Fruit fly (Drosophila melanogaster) whole organism, prepupa: Measurements from ENCODE around the gene Trs20.

Experiments
- CG11294 ChIP-seq: fragments of 200-800 bp; sonication (Bioruptor generic); IDR thresholded peaks from 2 replicates; pipeline ENCODE4 v1.3.6; 2022; ENCODE audit warnings: missing biosample characterization, missing genetic modification characterization
- CG11762 ChIP-seq: fragments of 200-800 bp; sonication (Bioruptor generic); optimal IDR thresholded peaks from 3 replicates; lab custom pipeline; 2016; ENCODE audit warnings: missing biosample characterization, missing genetic modification characterization; ENCODE audit not compliant: insufficient read depth
- CG11902 ChIP-seq: fragments of 200-800 bp; sonication (Bioruptor generic); optimal IDR thresholded peaks from 3 replicates; lab custom pipeline; 2016; ENCODE audit warnings: missing biosample characterization, missing genetic modification characterization
- CG1621 ChIP-seq: fragments of 200-800 bp; sonication (Bioruptor generic); optimal IDR thresholded peaks from 3 replicates; lab custom pipeline; 2018; ENCODE audit warnings: missing biosample characterization, mild to moderate bottlenecking, missing genetic modification characterization
- CG16779 ChIP-seq: fragments of 200-800 bp; sonication (Bioruptor generic); optimal IDR thresholded peaks from 3 replicates; lab custom pipeline; 2017; ENCODE audit warnings: missing biosample characterization, mild to moderate bottlenecking, missing genetic modification characterization
- CG3032 ChIP-seq: fragments of 200-800 bp; optimal IDR thresholded peaks from 2 replicates; lab custom pipeline; 2019; ENCODE audit warnings: missing biosample characterization, mild to moderate bottlenecking, missing genetic modification characterization, moderate library complexity
- CG31627 ChIP-seq: fragments of 200-800 bp; sonication (Bioruptor generic); optimal IDR thresholded peaks from 3 replicates; lab custom pipeline; 2016; ENCODE audit warnings: missing biosample characterization, missing genetic modification characterization
- CG32006 ChIP-seq: fragments of 200-800 bp; sonication (Bioruptor generic); optimal IDR thresholded peaks from 3 replicates; lab custom pipeline; 2017; ENCODE audit warnings: missing biosample characterization, mild to moderate bottlenecking, missing genetic modification characterization
- CG34406 ChIP-seq: fragments of 200-800 bp; sonication (Bioruptor generic); optimal IDR thresholded peaks from 3 replicates; lab custom pipeline; 2016; ENCODE audit warnings: missing biosample characterization, missing genetic modification characterization
- CG3919 ChIP-seq: fragments of 200-800 bp; sonication (Bioruptor generic); optimal IDR thresholded peaks from 3 replicates; lab custom pipeline; 2016; ENCODE audit warnings: missing biosample characterization, missing genetic modification characterization
- CG4318 ChIP-seq: fragments of 200-800 bp; sonication (Bioruptor generic); optimal IDR thresholded peaks from 3 replicates; lab custom pipeline; 2017; ENCODE audit warnings: missing biosample characterization, mild to moderate bottlenecking, missing genetic modification characterization
- CG6276 ChIP-seq: fragments of 200-800 bp; sonication (Bioruptor generic); optimal IDR thresholded peaks from 2 replicates; lab custom pipeline; 2017; ENCODE audit warnings: missing biosample characterization, mild to moderate bottlenecking, missing genetic modification characterization
- CG6792 ChIP-seq: fragments of 200-800 bp; sonication (Bioruptor generic); optimal IDR thresholded peaks from 3 replicates; lab custom pipeline; 2016; ENCODE audit warnings: missing biosample characterization, missing genetic modification characterization
- CG6808 ChIP-seq: fragments of 200-800 bp; sonication (Bioruptor generic); optimal IDR thresholded peaks from 3 replicates; lab custom pipeline; 2017; ENCODE audit warnings: missing biosample characterization, missing genetic modification characterization, mild to moderate bottlenecking, moderate library complexity, missing genetic modification reagents
- CG6854 ChIP-seq: fragments of 200-800 bp; sonication (Bioruptor generic); optimal IDR thresholded peaks from 2 replicates; lab custom pipeline; 2017; ENCODE audit warnings: missing biosample characterization, mild to moderate bottlenecking, missing genetic modification characterization
- CG7368 ChIP-seq: fragments of 200-800 bp; sonication (Bioruptor generic); optimal IDR thresholded peaks from 3 replicates; lab custom pipeline; 2016; ENCODE audit warnings: missing biosample characterization, missing genetic modification characterization
- CG8119 ChIP-seq: fragments of 200-800 bp; sonication (Bioruptor generic); IDR thresholded peaks from 3 replicates; pipeline ENCODE4 v1.3.6; 2022; ENCODE audit warnings: missing biosample characterization, missing genetic modification characterization
- CG8319 ChIP-seq: fragments of 200-800 bp; sonication (Bioruptor generic); optimal IDR thresholded peaks from 3 replicates; lab custom pipeline; 2016; ENCODE audit warnings: missing biosample characterization, missing genetic modification characterization
- CG9139 ChIP-seq: fragments of 200-800 bp; sonication (Bioruptor generic); optimal IDR thresholded peaks from 3 replicates; lab custom pipeline; 2017; ENCODE audit warnings: missing biosample characterization, mild to moderate bottlenecking, missing genetic modification characterization
- Eip75B ChIP-seq: fragments of 200-800 bp; sonication (Bioruptor generic); optimal IDR thresholded peaks from 3 replicates; lab custom pipeline; 2016; ENCODE audit warnings: missing biosample characterization, missing genetic modification characterization
- Eip78C ChIP-seq: fragments of 200-800 bp; sonication (Bioruptor generic); peaks from one replicate; lab custom pipeline; 2016; ENCODE audit warnings: missing biosample characterization, missing genetic modification characterization
- Eip93F ChIP-seq: fragments of 200-800 bp; sonication (Bioruptor generic); optimal IDR thresholded peaks from 2 replicates; lab custom pipeline; 2016; ENCODE audit warnings: missing biosample characterization, mild to moderate bottlenecking, missing genetic modification characterization
- Ets21C ChIP-seq: fragments of 200-800 bp; sonication (Bioruptor generic); optimal IDR thresholded peaks from 3 replicates; lab custom pipeline; 2016; ENCODE audit warnings: missing biosample characterization, missing genetic modification characterization
- Ets96B ChIP-seq: fragments of 200-800 bp; optimal IDR thresholded peaks from 2 replicates; lab custom pipeline; 2019; ENCODE audit warnings: missing biosample characterization, mild to moderate bottlenecking, missing genetic modification characterization, moderate library complexity
- Gug ChIP-seq: fragments of 200-800 bp; sonication (Bioruptor generic); IDR thresholded peaks from 2 replicates; pipeline ENCODE4 v1.3.6; 2022; ENCODE audit warnings: missing biosample characterization, missing genetic modification characterization
- Hr38 ChIP-seq: sonication (Bioruptor generic); optimal IDR thresholded peaks from 2 replicates; lab custom pipeline; 2016; ENCODE audit warnings: missing biosample characterization, missing genetic modification characterization
- Hr39 ChIP-seq: fragments of 200-800 bp; sonication (Bioruptor generic); optimal IDR thresholded peaks from 2 replicates; lab custom pipeline; 2016; ENCODE audit warnings: missing biosample characterization, missing genetic modification characterization
- Hr4 ChIP-seq: fragments of 200-800 bp; sonication (Bioruptor generic); optimal IDR thresholded peaks from 3 replicates; lab custom pipeline; 2016; ENCODE audit warnings: missing biosample characterization, missing genetic modification characterization
- Met ChIP-seq: fragments of 200-800 bp; sonication (Bioruptor generic); optimal IDR thresholded peaks from 3 replicates; lab custom pipeline; 2016; ENCODE audit warnings: missing biosample characterization, missing genetic modification characterization
- OdsH ChIP-seq: fragments of 200-800 bp; sonication (Bioruptor generic); optimal IDR thresholded peaks from 3 replicates; lab custom pipeline; 2016; ENCODE audit warnings: missing biosample characterization, missing genetic modification characterization
- Smox ChIP-seq: fragments of 200-800 bp; sonication (Bioruptor generic); optimal IDR thresholded peaks from 3 replicates; lab custom pipeline; 2016; ENCODE audit warnings: missing biosample characterization, missing genetic modification characterization
- Sox102F ChIP-seq: fragments of 200-800 bp; sonication (Bioruptor generic); optimal IDR thresholded peaks from 2 replicates; lab custom pipeline; 2016; ENCODE audit warnings: missing biosample characterization, mild to moderate bottlenecking, missing genetic modification characterization
- Sox15 ChIP-seq: fragments of 200-800 bp; sonication (Bioruptor generic); optimal IDR thresholded peaks from 3 replicates; lab custom pipeline; 2016; ENCODE audit warnings: missing biosample characterization, missing genetic modification characterization
- achi ChIP-seq: fragments of 200-800 bp; sonication (Bioruptor generic); optimal IDR thresholded peaks from 3 replicates; lab custom pipeline; 2016; ENCODE audit warnings: missing biosample characterization, missing genetic modification characterization
- cyc ChIP-seq: fragments of 200-800 bp; sonication (Bioruptor generic); optimal IDR thresholded peaks from 3 replicates; lab custom pipeline; 2016; ENCODE audit warnings: missing biosample characterization, missing genetic modification characterization
- eg ChIP-seq: fragments of 200-800 bp; sonication (Bioruptor generic); IDR thresholded peaks from 3 replicates; pipeline ENCODE4 v1.3.6; 2022; ENCODE audit warnings: missing biosample characterization, missing genetic modification characterization
- esn ChIP-seq: fragments of 200-800 bp; sonication (Bioruptor generic); optimal IDR thresholded peaks from 2 replicates; lab custom pipeline; 2016; ENCODE audit warnings: missing biosample characterization, mild to moderate bottlenecking, missing genetic modification characterization, moderate library complexity
- fd59A ChIP-seq: fragments of 200-800 bp; sonication (Bioruptor generic); optimal IDR thresholded peaks from 2 replicates; lab custom pipeline; 2017; ENCODE audit warnings: missing biosample characterization, mild to moderate bottlenecking, missing genetic modification characterization, missing genetic modification reagents
- fd85E ChIP-seq: fragments of 200-800 bp; sonication (Bioruptor generic); optimal IDR thresholded peaks from 3 replicates; lab custom pipeline; 2016; ENCODE audit warnings: missing biosample characterization, missing genetic modification characterization
- fkh ChIP-seq: fragments of 200-800 bp; sonication (Bioruptor generic); optimal IDR thresholded peaks from 3 replicates; lab custom pipeline; 2017; ENCODE audit warnings: missing biosample characterization, mild to moderate bottlenecking, missing genetic modification characterization, moderate library complexity
- lz ChIP-seq: fragments of 200-800 bp; sonication (Bioruptor generic); optimal IDR thresholded peaks from 3 replicates; lab custom pipeline; 2016; ENCODE audit warnings: missing biosample characterization, missing genetic modification characterization
- net ChIP-seq: fragments of 200-800 bp; sonication (Bioruptor generic); optimal IDR thresholded peaks from 3 replicates; lab custom pipeline; 2016; ENCODE audit warnings: missing biosample characterization, missing genetic modification characterization
- salr ChIP-seq, 2 experiments: fragments of 200-800 bp; sonication (Bioruptor generic); optimal IDR thresholded peaks; 3 replicates each; lab custom pipeline; 2016 to 2018; ENCODE audit warnings: missing biosample characterization in 2 of 2, missing genetic modification characterization in 2 of 2, mild to moderate bottlenecking in 1 of 2
- spab ChIP-seq: fragments of 200-800 bp; sonication (Bioruptor generic); optimal IDR thresholded peaks from 2 replicates; lab custom pipeline; 2017; ENCODE audit warnings: missing biosample characterization, mild to moderate bottlenecking, missing genetic modification characterization, missing genetic modification reagents
- svp ChIP-seq: fragments of 200-800 bp; sonication (Bioruptor generic); peaks from one replicate; lab custom pipeline; 2016; ENCODE audit warnings: missing biosample characterization, missing genetic modification characterization
- vri ChIP-seq: fragments of 200-800 bp; sonication (Bioruptor generic); optimal IDR thresholded peaks from 3 replicates; lab custom pipeline; 2016; ENCODE audit warnings: missing biosample characterization, mild to moderate bottlenecking, missing genetic modification characterization

The Trs20 gene

dm6 chr3L:16165356-16166168, 34.1 kb upstream of the Trs20 start (continued):
- no peak for TF ChIP-seq eg
- TF ChIP-seq svp (GFP tag; lab: Kevin White, UChicago): peak; percentile 82
- peak; percentile 78 for TF ChIP-seq CG31627 (GFP tag; lab: Kevin White, UChicago)
- peak; percentile 18 for TF ChIP-seq achi (GFP tag; lab: Kevin White, UChicago)
- TF ChIP-seq CG9139 (GFP tag; lab: Kevin White, UChicago): no peak
- TF ChIP-seq CG6276: no peak
- peak; percentile 74 for TF ChIP-seq esn
- no peak for TF ChIP-seq CG1621 (tag; lab: Kevin White, UChicago)
- no peak for TF ChIP-seq Ets96B

- no peak for TF ChIP-seq fd85E (GFP tag; lab: Kevin White, UChicago)
- peak; percentile 67; the same call in 2 of the 3 replicates for TF ChIP-seq eg
- TF ChIP-seq CG34406 (GFP tag; lab: Kevin White, UChicago): no peak
- TF ChIP-seq Met: no peak
- peak; percentile 70 for TF ChIP-seq Sox102F (GFP tag; lab: Kevin White, UChicago)
- peak; percentile 90 for TF ChIP-seq vri (GFP tag; lab: Kevin White, UChicago)
- TF ChIP-seq CG8119 (GFP tag; lab: Robert Waterston, UW): peak; percentile 72
- peak; percentile 17 for TF ChIP-seq CG16779 (tag; lab: Kevin White, UChicago)
- no peak for TF ChIP-seq Sox15 (GFP tag; lab: Kevin White, UChicago)
- peak; percentile 12 for TF ChIP-seq Hr4 (GFP tag; lab: Kevin White, UChicago)
- peak; percentile 18 for TF ChIP-seq CG7368 (GFP tag; lab: Kevin White, UChicago)
- TF ChIP-seq CG8319: no peak
- TF ChIP-seq CG6854 (GFP tag; lab: Kevin White, UChicago): peak; percentile 75
- TF ChIP-seq fkh (GFP tag; lab: Kevin White, UChicago): peak; percentile 65
- TF ChIP-seq CG11902 (GFP tag; lab: Kevin White, UChicago): no peak
- TF ChIP-seq CG31627 (GFP tag; lab: Kevin White, UChicago): no peak
- peak; percentile 56 for TF ChIP-seq CG9139 (GFP tag; lab: Kevin White, UChicago)
- TF ChIP-seq salr (GFP tag; optimal IDR thresholded peaks at IDR 0.05; lab: Kevin White, UChicago): no peak
- peak; percentile 13 for TF ChIP-seq CG3032
- TF ChIP-seq Eip75B (GFP tag; lab: Kevin White, UChicago): peak; percentile 43
- TF ChIP-seq Hr38 (GFP tag; lab: Kevin White, UChicago): no peak
- no peak for TF ChIP-seq Hr39 (GFP tag; lab: Kevin White, UChicago)
- no peak for TF ChIP-seq CG4318 (GFP tag; lab: Kevin White, UChicago)
- TF ChIP-seq CG3919 (GFP tag; lab: Kevin White, UChicago): peak; percentile 27
- TF ChIP-seq Gug (GFP tag; lab: Robert Waterston, UW): no peak
- peak; percentile 28 for TF ChIP-seq achi (GFP tag; lab: Kevin White, UChicago)
- TF ChIP-seq CG6792 (GFP tag; lab: Kevin White, UChicago): no peak
- TF ChIP-seq fd59A (GFP tag; lab: Kevin White, UChicago): no peak
- TF ChIP-seq Smox: peak; percentile 33
- TF ChIP-seq CG11762 (GFP tag; lab: Kevin White, UChicago): no peak
- TF ChIP-seq Eip93F (GFP tag; lab: Kevin White, UChicago): peak; percentile 57
- TF ChIP-seq cyc: no peak
- TF ChIP-seq CG11294: 0 out of 2 replicates have a peak, but pooled peaks have one; percentile 19
- peak; percentile 36 for TF ChIP-seq CG32006 (GFP tag; lab: Kevin White, UChicago)
- peak; percentile 12 for TF ChIP-seq net (GFP tag; lab: Kevin White, UChicago)
- peak; percentile 39 for TF ChIP-seq CG6808
- peak; percentile 7 for TF ChIP-seq spab (GFP tag; lab: Kevin White, UChicago)
- no peak for TF ChIP-seq OdsH (GFP tag; lab: Kevin White, UChicago)
- TF ChIP-seq Ets96B: peak; percentile 41
- TF ChIP-seq CG1621 (tag; lab: Kevin White, UChicago): peak; percentile 40
- TF ChIP-seq Eip78C (GFP tag; lab: Kevin White, UChicago): peak; percentile 79
- no peak for TF ChIP-seq lz (GFP tag; lab: Kevin White, UChicago)
- TF ChIP-seq Ets21C (GFP tag; lab: Kevin White, UChicago): no peak
Measured at dm6 chr3L:16164150-16165039, 33.0 kb upstream of the Trs20 start, which contains the start of gene CG5151. CG5151 (minus strand) TSS chr3L:16164701.
